Fruit fly (Drosophila melanogaster): Measurements from ENCODE around the gene CG13931.

Gene CG13931

dm6 chr3L:1679394-1679793 is 22.8 kb downstream of the CG13931 start:
- no peak for TF ChIP-seq noc (tag; optimal IDR thresholded peaks at IDR 0.05)

- TF ChIP-seq noc (tag; optimal IDR thresholded peaks at IDR 0.05): no peak
Observed at dm6 chr3L:1676222-1676621, 26.0 kb downstream of the CG13931 start.

dm6 chr3L:1675242-1675641 is 27.0 kb downstream of the CG13931 start:
- peak; percentile 17 for TF ChIP-seq noc (tag; optimal IDR thresholded peaks at IDR 0.05)

- TF ChIP-seq noc (tag; optimal IDR thresholded peaks at IDR 0.05): no peak
Observed at dm6 chr3L:1674381-1674780, 27.8 kb downstream of the CG13931 start, which contains the start of gene CG7991. CG7991 (plus strand) TSS chr3L:1674709.

dm6 chr3L:1672627-1673026 is 29.6 kb downstream of the CG13931 start, which contains the start of gene CG13930:
CG13930 (minus strand) TSS chr3L:1672727.
- TF ChIP-seq noc (tag; optimal IDR thresholded peaks at IDR 0.05): no peak

dm6 chr3L:1670008-1670407 is 32.2 kb downstream of the CG13931 start, which contains the start of gene RabX5:
RabX5 (minus strand) TSS chr3L:1670108.
- no peak for TF ChIP-seq noc (tag; optimal IDR thresholded peaks at IDR 0.05)

dm6 chr3L:1668504-1668903 is 33.7 kb downstream of the CG13931 start, which contains the start of gene RpL23A:
RpL23A (minus strand) TSS chr3L:1668654.
- peak; percentile 78 for TF ChIP-seq noc (tag; optimal IDR thresholded peaks at IDR 0.05)

- TF ChIP-seq noc (tag; optimal IDR thresholded peaks at IDR 0.05): no peak
Observed at dm6 chr3L:1667423-1667822, 34.8 kb downstream of the CG13931 start.

dm6 chr3L:1665544-1665943 is 36.7 kb downstream of the CG13931 start:
- TF ChIP-seq noc (tag; optimal IDR thresholded peaks at IDR 0.05): no peak

- no peak for TF ChIP-seq noc (tag; optimal IDR thresholded peaks at IDR 0.05)
Observed at dm6 chr3L:1664876-1665275, 37.3 kb downstream of the CG13931 start, which contains the start of the genes Srrm234 and CG7974. Srrm234 (minus strand) TSS chr3L:1665064. CG7974 (plus strand) TSS chr3L:1665138.

dm6 chr3L:1664205-1664604 is 38.0 kb downstream of the CG13931 start:
- no peak for TF ChIP-seq noc (tag; optimal IDR thresholded peaks at IDR 0.05)

- TF ChIP-seq noc (tag; optimal IDR thresholded peaks at IDR 0.05): no peak
Observed at dm6 chr3L:1663531-1663930, 38.7 kb downstream of the CG13931 start.

dm6 chr3L:1661738-1662370 is 40.4 kb downstream of the CG13931 start:
- TF ChIP-seq noc (tag; optimal IDR thresholded peaks at IDR 0.05): no peak

dm6 chr3L:1653752-1654151 is 48.5 kb downstream of the CG13931 start:
- TF ChIP-seq noc (tag; optimal IDR thresholded peaks at IDR 0.05): no peak

dm6 chr3L:1652700-1653200 is 49.5 kb downstream of the CG13931 start, which contains the start of the genes CG7970 and Vta1:
CG7970 (plus strand) TSS chr3L:1652750.
Vta1 (minus strand) TSS chr3L:1652900.
- no peak for TF ChIP-seq noc (tag; optimal IDR thresholded peaks at IDR 0.05)

All from whole organism, larva.